Fruit fly (Drosophila melanogaster): ENCODE data around the gene Taf1.
A peak's percentile ranks its signal among the peaks of the same experiment; 100 is the strongest.

The Taf1 gene

dm6 chr3R:6667245-6667644 lies 20.6 kb downstream of the Taf1 start (continued):
- no peak for TF ChIP-seq CG12744 (GFP tag; optimal IDR thresholded peaks at IDR 0.05)
- no peak for TF ChIP-seq usp (GFP tag; optimal IDR thresholded peaks at IDR 0.05)
- no peak for TF ChIP-seq CG3065 (GFP tag; optimal IDR thresholded peaks at IDR 0.05)
- no peak for TF ChIP-seq sqz (GFP tag; optimal IDR thresholded peaks at IDR 0.05)
- TF ChIP-seq ssp (GFP tag; IDR thresholded peaks at IDR 0.05) = no peak
- TF ChIP-seq salm (tag; optimal IDR thresholded peaks at IDR 0.05) = peak; percentile 53
- peak; percentile 35 for TF ChIP-seq CoRest (tag; optimal IDR thresholded peaks at IDR 0.05)
- TF ChIP-seq E2f2 (GFP tag; IDR thresholded peaks at IDR 0.05) = no peak
- TF ChIP-seq CG11695 (GFP tag; IDR thresholded peaks at IDR 0.05) = no peak
- no peak for TF ChIP-seq tna (GFP tag; IDR thresholded peaks at IDR 0.05; ENCODE audit: partially characterized antibody)
- no peak for TF ChIP-seq Fer1 (GFP tag; optimal IDR thresholded peaks at IDR 0.05)
- TF ChIP-seq NC2β (GFP tag; optimal IDR thresholded peaks at IDR 0.05) = peak; percentile 55
- no peak for TF ChIP-seq CG4404 (GFP tag; IDR thresholded peaks at IDR 0.05)
- peak; percentile 49 for TF ChIP-seq ATbp (GFP tag; optimal IDR thresholded peaks at IDR 0.05)
- no peak for TF ChIP-seq zfh2 (GFP tag; optimal IDR thresholded peaks at IDR 0.05)
- TF ChIP-seq CG15601 (tag; optimal IDR thresholded peaks at IDR 0.05) = peak; percentile 39
- TF ChIP-seq Doc3 (GFP tag; IDR thresholded peaks at IDR 0.05; ENCODE audit: partially characterized antibody) = no peak
- TF ChIP-seq Bteb2 (GFP tag; optimal IDR thresholded peaks at IDR 0.05) = no peak
- TF ChIP-seq CG32772 (GFP tag; IDR thresholded peaks at IDR 0.05) = no peak
- TF ChIP-seq Bdp1 (GFP tag; optimal IDR thresholded peaks at IDR 0.05) = no peak
- peak; percentile 48 for TF ChIP-seq CG3407 (GFP tag; optimal IDR thresholded peaks at IDR 0.05)
- TF ChIP-seq pnt (GFP tag; optimal IDR thresholded peaks at IDR 0.05) = no peak
- peak; percentile 64 for TF ChIP-seq CG8924 (tag; optimal IDR thresholded peaks at IDR 0.05)
- no peak for TF ChIP-seq CG11085 (GFP tag; IDR thresholded peaks at IDR 0.05)
- TF ChIP-seq CG7786 (GFP tag; optimal IDR thresholded peaks at IDR 0.05) = no peak
- TF ChIP-seq dimm (GFP tag; IDR thresholded peaks at IDR 0.05) = no peak
- TF ChIP-seq CG17912 (GFP tag; optimal IDR thresholded peaks at IDR 0.05) = no peak
- no peak for TF ChIP-seq CG30431 (GFP tag; optimal IDR thresholded peaks at IDR 0.05)
- peak; percentile 8 for TF ChIP-seq CG33213 (GFP tag; optimal IDR thresholded peaks at IDR 0.05)
- TF ChIP-seq bcd (GFP tag; optimal IDR thresholded peaks at IDR 0.05) = no peak
- TF ChIP-seq TFAM (GFP tag; optimal IDR thresholded peaks at IDR 0.05) = peak; percentile 13
- no peak for TF ChIP-seq Ada2b (GFP tag; IDR thresholded peaks at IDR 0.05)
- peak; percentile 89 for TF ChIP-seq ac (GFP tag; optimal IDR thresholded peaks at IDR 0.05)
- no peak for TF ChIP-seq gce (GFP tag; IDR thresholded peaks at IDR 0.05)
- TF ChIP-seq otp (GFP tag; IDR thresholded peaks at IDR 0.05) = no peak; the same call in 2 of the 3 replicates
- TF ChIP-seq ERR (GFP tag; optimal IDR thresholded peaks at IDR 0.05) = no peak
- no peak for TF ChIP-seq D (optimal IDR thresholded peaks at IDR 0.05)
- TF ChIP-seq D (GFP tag; optimal IDR thresholded peaks at IDR 0.05) = peak; percentile 45
- no peak for TF ChIP-seq dmrt99B (tag; optimal IDR thresholded peaks at IDR 0.05)
- no peak for TF ChIP-seq knrl (GFP tag; IDR thresholded peaks at IDR 0.05; ENCODE audit: partially characterized antibody)
- no peak for TF ChIP-seq CkIIα-i1 (GFP tag; IDR thresholded peaks at IDR 0.05)
- no peak for TF ChIP-seq CG10147 (GFP tag; optimal IDR thresholded peaks at IDR 0.05)
- TF ChIP-seq run (tag; optimal IDR thresholded peaks at IDR 0.05) = peak; percentile 1
- no peak for TF ChIP-seq ash1 (GFP tag; optimal IDR thresholded peaks at IDR 0.05)
- peak; percentile 56 for TF ChIP-seq gem (tag; optimal IDR thresholded peaks at IDR 0.05)
- TF ChIP-seq CG10959 (GFP tag; IDR thresholded peaks at IDR 0.05) = no peak
- no peak for TF ChIP-seq prd (optimal IDR thresholded peaks at IDR 0.05)
- TF ChIP-seq prd (GFP tag; IDR thresholded peaks at IDR 0.05) = no peak
- no peak for TF ChIP-seq sc (optimal IDR thresholded peaks at IDR 0.05)
- peak; percentile 58 for TF ChIP-seq sc (GFP tag; optimal IDR thresholded peaks at IDR 0.05)
- no peak for TF ChIP-seq Nf-YA (GFP tag; IDR thresholded peaks at IDR 0.05)
- no peak for TF ChIP-seq kah (GFP tag; optimal IDR thresholded peaks at IDR 0.05)
- peak; percentile 56 for TF ChIP-seq CG8359 (GFP tag; optimal IDR thresholded peaks at IDR 0.05; ENCODE audit: borderline replicate concordance)

All from whole organism, embryonic.